Fruit fly (Drosophila melanogaster) Kc167 (cell line): ENCODE measurements around the gene CG44215.

Experiments used
- Sin3A ChIP-seq: fragments of >200 bp; optimal IDR thresholded peaks from 2 replicates; lab custom pipeline; 2018; ENCODE audit warnings: missing external identifiers
- insv ChIP-seq: fragments of >200 bp; optimal IDR thresholded peaks from 3 replicates; lab custom pipeline; 2018; ENCODE audit warnings: missing external identifiers

dm6 chr3R:14118350-14118749 is 35.9 kb downstream of the CG44215 start, which contains the start of gene Kif19A:
- TF ChIP-seq insv (lab: Kevin White, UChicago) (no peak), Sin3A (lab: Kevin White, UChicago) (no peak)
